Fruit fly (Drosophila melanogaster) whole organism, prepupa: ENCODE measurements around the gene CG34313.

Experiments
- CG11902 ChIP-seq: fragments of 200-800 bp; sonication (Bioruptor generic); optimal IDR thresholded peaks from 3 replicates; lab custom pipeline; 2016; ENCODE audit warnings: missing biosample characterization, missing genetic modification characterization
- CG15336 ChIP-seq: fragments of 200-800 bp; sonication (Bioruptor generic); IDR thresholded peaks from 2 replicates; pipeline ENCODE4 v1.3.6; 2022; ENCODE audit warnings: missing biosample characterization, missing genetic modification characterization
- CG1621 ChIP-seq: fragments of 200-800 bp; sonication (Bioruptor generic); optimal IDR thresholded peaks from 3 replicates; lab custom pipeline; 2018; ENCODE audit warnings: missing biosample characterization, mild to moderate bottlenecking, missing genetic modification characterization
- CG16779 ChIP-seq: fragments of 200-800 bp; sonication (Bioruptor generic); optimal IDR thresholded peaks from 3 replicates; lab custom pipeline; 2017; ENCODE audit warnings: missing biosample characterization, mild to moderate bottlenecking, missing genetic modification characterization
- CG31627 ChIP-seq: fragments of 200-800 bp; sonication (Bioruptor generic); optimal IDR thresholded peaks from 3 replicates; lab custom pipeline; 2016; ENCODE audit warnings: missing biosample characterization, missing genetic modification characterization
- CG32006 ChIP-seq: fragments of 200-800 bp; sonication (Bioruptor generic); optimal IDR thresholded peaks from 3 replicates; lab custom pipeline; 2017; ENCODE audit warnings: missing biosample characterization, mild to moderate bottlenecking, missing genetic modification characterization
- CG3919 ChIP-seq: fragments of 200-800 bp; sonication (Bioruptor generic); optimal IDR thresholded peaks from 3 replicates; lab custom pipeline; 2016; ENCODE audit warnings: missing biosample characterization, missing genetic modification characterization
- CG4318 ChIP-seq: fragments of 200-800 bp; sonication (Bioruptor generic); optimal IDR thresholded peaks from 3 replicates; lab custom pipeline; 2017; ENCODE audit warnings: missing biosample characterization, mild to moderate bottlenecking, missing genetic modification characterization
- CG6276 ChIP-seq: fragments of 200-800 bp; sonication (Bioruptor generic); optimal IDR thresholded peaks from 2 replicates; lab custom pipeline; 2017; ENCODE audit warnings: missing biosample characterization, mild to moderate bottlenecking, missing genetic modification characterization
- CG6792 ChIP-seq: fragments of 200-800 bp; sonication (Bioruptor generic); optimal IDR thresholded peaks from 3 replicates; lab custom pipeline; 2016; ENCODE audit warnings: missing biosample characterization, missing genetic modification characterization
- CG6808 ChIP-seq: fragments of 200-800 bp; sonication (Bioruptor generic); optimal IDR thresholded peaks from 3 replicates; lab custom pipeline; 2017; ENCODE audit warnings: missing biosample characterization, missing genetic modification characterization, mild to moderate bottlenecking, moderate library complexity, missing genetic modification reagents
- CG6854 ChIP-seq: fragments of 200-800 bp; sonication (Bioruptor generic); optimal IDR thresholded peaks from 2 replicates; lab custom pipeline; 2017; ENCODE audit warnings: missing biosample characterization, mild to moderate bottlenecking, missing genetic modification characterization
- CG7368 ChIP-seq: fragments of 200-800 bp; sonication (Bioruptor generic); optimal IDR thresholded peaks from 3 replicates; lab custom pipeline; 2016; ENCODE audit warnings: missing biosample characterization, missing genetic modification characterization
- CG8319 ChIP-seq: fragments of 200-800 bp; sonication (Bioruptor generic); optimal IDR thresholded peaks from 3 replicates; lab custom pipeline; 2016; ENCODE audit warnings: missing biosample characterization, missing genetic modification characterization
- Eip78C ChIP-seq: fragments of 200-800 bp; sonication (Bioruptor generic); peaks from one replicate; lab custom pipeline; 2016; ENCODE audit warnings: missing biosample characterization, missing genetic modification characterization
- Eip93F ChIP-seq: fragments of 200-800 bp; sonication (Bioruptor generic); optimal IDR thresholded peaks from 2 replicates; lab custom pipeline; 2016; ENCODE audit warnings: missing biosample characterization, mild to moderate bottlenecking, missing genetic modification characterization
- Ets21C ChIP-seq: fragments of 200-800 bp; sonication (Bioruptor generic); optimal IDR thresholded peaks from 3 replicates; lab custom pipeline; 2016; ENCODE audit warnings: missing biosample characterization, missing genetic modification characterization
- Hr39 ChIP-seq: fragments of 200-800 bp; sonication (Bioruptor generic); optimal IDR thresholded peaks from 2 replicates; lab custom pipeline; 2016; ENCODE audit warnings: missing biosample characterization, missing genetic modification characterization
- Hr4 ChIP-seq: fragments of 200-800 bp; sonication (Bioruptor generic); optimal IDR thresholded peaks from 3 replicates; lab custom pipeline; 2016; ENCODE audit warnings: missing biosample characterization, missing genetic modification characterization
- Lpt ChIP-seq: fragments of 200-800 bp; sonication (Bioruptor generic); optimal IDR thresholded peaks from 3 replicates; lab custom pipeline; 2016; ENCODE audit warnings: missing biosample characterization, missing genetic modification characterization
- Smox ChIP-seq: fragments of 200-800 bp; sonication (Bioruptor generic); optimal IDR thresholded peaks from 3 replicates; lab custom pipeline; 2016; ENCODE audit warnings: missing biosample characterization, missing genetic modification characterization
- Sox102F ChIP-seq: fragments of 200-800 bp; sonication (Bioruptor generic); optimal IDR thresholded peaks from 2 replicates; lab custom pipeline; 2016; ENCODE audit warnings: missing biosample characterization, mild to moderate bottlenecking, missing genetic modification characterization
- Sox14 ChIP-seq: fragments of 200-800 bp; sonication (Bioruptor generic); optimal IDR thresholded peaks from 3 replicates; lab custom pipeline; 2016; ENCODE audit warnings: missing biosample characterization, missing genetic modification characterization
- achi ChIP-seq: fragments of 200-800 bp; sonication (Bioruptor generic); optimal IDR thresholded peaks from 3 replicates; lab custom pipeline; 2016; ENCODE audit warnings: missing biosample characterization, missing genetic modification characterization
- acj6 ChIP-seq: fragments of 200-800 bp; sonication (Bioruptor generic); optimal IDR thresholded peaks from 3 replicates; lab custom pipeline; 2016; ENCODE audit warnings: missing biosample characterization, missing genetic modification characterization
- dac ChIP-seq: fragments of 200-800 bp; sonication (Bioruptor generic); optimal IDR thresholded peaks from 2 replicates; lab custom pipeline; 2017; ENCODE audit warnings: missing biosample characterization, mild to moderate bottlenecking, missing genetic modification characterization
- dsx ChIP-seq: fragments of 200-800 bp; optimal IDR thresholded peaks from 3 replicates; lab custom pipeline; 2019; ENCODE audit warnings: missing biosample characterization, mild to moderate bottlenecking, missing genetic modification characterization, moderate library complexity; ENCODE audit not compliant: poor library complexity, severe bottlenecking
- eg ChIP-seq: fragments of 200-800 bp; sonication (Bioruptor generic); IDR thresholded peaks from 3 replicates; pipeline ENCODE4 v1.3.6; 2022; ENCODE audit warnings: missing biosample characterization, missing genetic modification characterization
- fd85E ChIP-seq: fragments of 200-800 bp; sonication (Bioruptor generic); optimal IDR thresholded peaks from 3 replicates; lab custom pipeline; 2016; ENCODE audit warnings: missing biosample characterization, missing genetic modification characterization
- fkh ChIP-seq: fragments of 200-800 bp; sonication (Bioruptor generic); optimal IDR thresholded peaks from 3 replicates; lab custom pipeline; 2017; ENCODE audit warnings: missing biosample characterization, mild to moderate bottlenecking, missing genetic modification characterization, moderate library complexity
- lz ChIP-seq: fragments of 200-800 bp; sonication (Bioruptor generic); optimal IDR thresholded peaks from 3 replicates; lab custom pipeline; 2016; ENCODE audit warnings: missing biosample characterization, missing genetic modification characterization
- net ChIP-seq: fragments of 200-800 bp; sonication (Bioruptor generic); optimal IDR thresholded peaks from 3 replicates; lab custom pipeline; 2016; ENCODE audit warnings: missing biosample characterization, missing genetic modification characterization
- pdm3 ChIP-seq: fragments of 200-800 bp; sonication (Bioruptor generic); optimal IDR thresholded peaks from 3 replicates; lab custom pipeline; 2016; ENCODE audit warnings: missing biosample characterization, missing genetic modification characterization
- spab ChIP-seq: fragments of 200-800 bp; sonication (Bioruptor generic); optimal IDR thresholded peaks from 2 replicates; lab custom pipeline; 2017; ENCODE audit warnings: missing biosample characterization, mild to moderate bottlenecking, missing genetic modification characterization, missing genetic modification reagents
- svp ChIP-seq: fragments of 200-800 bp; sonication (Bioruptor generic); peaks from one replicate; lab custom pipeline; 2016; ENCODE audit warnings: missing biosample characterization, missing genetic modification characterization
- vri ChIP-seq: fragments of 200-800 bp; sonication (Bioruptor generic); optimal IDR thresholded peaks from 3 replicates; lab custom pipeline; 2016; ENCODE audit warnings: missing biosample characterization, mild to moderate bottlenecking, missing genetic modification characterization

The CG34313 gene

dm6 chr2L:16857131-16857530, 22.2 kb upstream of the CG34313 start:
- TF ChIP-seq CG11902 (GFP tag; lab: Kevin White, UChicago) (no peak), CG3919 (GFP tag; lab: Kevin White, UChicago) (no peak), dac (no peak), net (GFP tag; lab: Kevin White, UChicago) (no peak)

DNA sequence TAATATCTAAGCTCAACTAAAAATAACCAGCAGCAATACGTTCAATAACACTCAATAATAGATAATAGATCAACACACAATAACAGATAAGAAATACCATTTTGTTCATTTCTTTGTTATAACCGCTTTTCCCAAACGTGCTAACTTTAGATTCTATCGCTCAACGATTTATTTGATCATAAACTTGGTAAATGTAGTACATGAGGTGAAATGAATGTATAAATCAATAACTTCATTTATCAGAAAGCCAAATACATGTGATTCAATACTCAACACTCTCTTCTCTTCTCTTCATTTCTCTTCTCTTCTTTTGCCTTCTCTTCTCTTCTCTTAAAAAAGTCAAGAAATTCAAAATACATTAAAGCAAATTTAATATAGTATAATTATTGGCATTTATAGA, 21.7 kb upstream of the CG34313 start:
- TF ChIP-seq Hr39 (GFP tag; lab: Kevin White, UChicago) (no peak), Smox (GFP tag; lab: Kevin White, UChicago) (no peak), Eip78C (GFP tag; lab: Kevin White, UChicago) (peak; percentile 22), fkh (GFP tag; lab: Kevin White, UChicago) (peak; percentile 40), CG32006 (GFP tag; lab: Kevin White, UChicago) (no peak)
- TF ChIP-seq, all 60 proteins: peak for 2

DNA sequence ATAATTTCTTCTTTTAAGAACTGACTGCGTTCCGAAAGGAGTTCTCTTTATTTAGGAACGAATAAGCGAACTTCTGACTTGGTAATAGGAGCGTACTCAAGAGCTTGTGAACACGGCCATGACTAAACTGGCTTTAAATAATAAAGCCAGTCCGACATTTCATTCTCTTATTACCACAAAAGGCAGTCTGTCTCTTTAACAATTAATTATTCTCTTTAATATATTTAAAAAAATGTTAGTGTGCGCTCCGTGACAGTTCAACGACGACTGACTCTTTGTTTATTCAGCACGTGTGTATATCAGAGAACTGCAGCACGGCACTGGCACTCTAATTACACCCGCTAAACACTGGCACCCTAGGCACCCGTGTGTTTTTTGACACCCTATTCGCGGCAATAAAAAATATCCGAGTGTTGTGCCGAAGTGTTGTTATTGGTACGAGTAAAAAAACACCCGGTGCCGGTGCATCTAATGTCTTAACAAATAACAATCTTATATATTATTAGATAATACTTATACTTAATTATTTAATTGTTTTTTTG, 20.8 kb upstream of the CG34313 start, which contains the start of gene CG31809:
TSS of gene CG31809 (minus strand) at position 249 of the 542 bp plus-strand sequence.
- TF ChIP-seq CG16779 (tag; lab: Kevin White, UChicago) (no peak), CG6808 (GFP tag; lab: Kevin White, UChicago) (no peak), Sox102F (no peak), fkh (GFP tag; lab: Kevin White, UChicago) (peak; percentile 63), CG15336 (GFP tag; lab: Robert Waterston, UW) (peak; percentile 38; the same call in 1 of the 2 replicates), Eip78C (GFP tag; lab: Kevin White, UChicago) (peak; percentile 30)
- TF ChIP-seq, all 60 proteins: peak for 3

DNA sequence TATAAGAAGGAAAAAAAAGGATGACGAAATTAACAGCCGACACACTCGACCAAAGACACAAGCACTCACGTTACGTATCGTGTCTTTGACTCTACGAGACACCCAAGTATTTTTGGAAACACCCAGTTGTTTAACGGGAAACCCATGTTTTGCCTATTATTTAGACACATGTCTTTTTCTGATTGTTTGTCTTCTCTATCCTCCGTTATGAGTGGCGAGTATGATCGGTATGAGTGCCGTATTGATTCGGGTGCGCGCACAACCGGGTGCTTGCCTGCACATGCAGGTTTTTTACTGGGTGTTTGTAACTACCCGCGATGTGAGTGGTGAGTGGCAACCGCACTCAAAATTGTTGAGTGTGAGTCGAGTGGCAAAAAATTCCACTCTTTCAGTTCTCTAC, 20.2 kb upstream of the CG34313 start:
- TF ChIP-seq CG32006 (GFP tag; lab: Kevin White, UChicago) (no peak), Smox (GFP tag; lab: Kevin White, UChicago) (no peak), CG6276 (GFP tag; lab: Kevin White, UChicago) (no peak), CG8319 (GFP tag; lab: Kevin White, UChicago) (no peak), dac (no peak), Ets21C (GFP tag; lab: Kevin White, UChicago) (no peak), vri (no peak), Eip93F (no peak), CG4318 (GFP tag; lab: Kevin White, UChicago) (no peak), dsx (GFP tag; lab: Kevin White, UChicago) (no peak), CG31627 (no peak), CG6808 (GFP tag; lab: Kevin White, UChicago) (no peak), Sox14 (GFP tag; lab: Kevin White, UChicago) (no peak), lz (no peak), svp (GFP tag; lab: Kevin White, UChicago) (no peak)

dm6 chr2L:16859566-16859965, 19.8 kb upstream of the CG34313 start:
- TF ChIP-seq Eip93F (no peak), CG6792 (GFP tag; lab: Kevin White, UChicago) (no peak), Eip78C (GFP tag; lab: Kevin White, UChicago) (peak; percentile 9), fd85E (GFP tag; lab: Kevin White, UChicago) (no peak)

- peak; percentile 11 for TF ChIP-seq vri
- no peak for TF ChIP-seq acj6 (GFP tag; lab: Kevin White, UChicago)
- TF ChIP-seq, all 60 proteins: peak for 1
Observed at dm6 chr2L:16861126-16861525, 18.2 kb upstream of the CG34313 start, which contains the start of gene CG6012. CG6012 (minus strand) TSS chr2L:16861489.

dm6 chr2L:16862526-16862925, 16.8 kb upstream of the CG34313 start:
- no peak for TF ChIP-seq CG31627
- no peak for TF ChIP-seq CG6854
- no peak for TF ChIP-seq CG1621 (tag; lab: Kevin White, UChicago)
- no peak for TF ChIP-seq CG11902 (GFP tag; lab: Kevin White, UChicago)
- no peak for TF ChIP-seq eg (GFP tag; lab: Robert Waterston, UW)
- no peak for TF ChIP-seq Eip93F
- no peak for TF ChIP-seq CG16779 (tag; lab: Kevin White, UChicago)
- no peak for TF ChIP-seq Hr4 (GFP tag; lab: Kevin White, UChicago)
- no peak for TF ChIP-seq achi (GFP tag; lab: Kevin White, UChicago)
- no peak for TF ChIP-seq spab
- no peak for TF ChIP-seq CG7368 (GFP tag; lab: Kevin White, UChicago)
- TF ChIP-seq pdm3 (GFP tag; lab: Kevin White, UChicago): no peak
- no peak for TF ChIP-seq fkh (GFP tag; lab: Kevin White, UChicago)
- TF ChIP-seq Lpt (GFP tag; lab: Kevin White, UChicago): no peak
